Worm (Caenorhabditis elegans): ENCODE results near the gene ugt-44.

Gene ugt-44

ce11 chrIV:10498401-10498800 is 28.9 kb downstream of the ugt-44 start:
- TF ChIP-seq gmeb-1 (tag; optimal IDR thresholded peaks at IDR 0.05) = no peak
- no peak for TF ChIP-seq unc-62 (GFP tag; optimal IDR thresholded peaks at IDR 0.05)
- TF ChIP-seq zag-1 (tag; optimal IDR thresholded peaks at IDR 0.05) = no peak
- no peak for TF ChIP-seq nhr-11 (tag; optimal IDR thresholded peaks at IDR 0.05)
- TF ChIP-seq nhr-12 (tag; optimal IDR thresholded peaks at IDR 0.05) = no peak
- no peak for TF ChIP-seq lin-39 (tag; optimal IDR thresholded peaks at IDR 0.05)
- no peak for TF ChIP-seq elt-3 (tag; optimal IDR thresholded peaks at IDR 0.05)
- no peak for TF ChIP-seq nhr-77 (tag; optimal IDR thresholded peaks at IDR 0.05)
- TF ChIP-seq lin-11 (tag; optimal IDR thresholded peaks at IDR 0.05) = no peak
- no peak for TF ChIP-seq mbf-1 (tag; optimal IDR thresholded peaks at IDR 0.05)
- TF ChIP-seq alr-1 (tag; optimal IDR thresholded peaks at IDR 0.05) = no peak
- no peak for TF ChIP-seq nhr-25 (tag; optimal IDR thresholded peaks at IDR 0.05)
- TF ChIP-seq nhr-21 (tag; optimal IDR thresholded peaks at IDR 0.05) = no peak
- no peak for TF ChIP-seq C34F6.9 (tag; optimal IDR thresholded peaks at IDR 0.05)
- no peak for TF ChIP-seq sma-3 (GFP tag; optimal IDR thresholded peaks at IDR 0.05)
- TF ChIP-seq egl-27 (tag; optimal IDR thresholded peaks at IDR 0.05) = no peak

- TF ChIP-seq ceh-16 (tag; optimal IDR thresholded peaks at IDR 0.05) (no peak), ztf-1 (GFP tag; conservative IDR thresholded peaks at IDR 0.05) (no peak), dmd-4 (tag; optimal IDR thresholded peaks at IDR 0.05) (no peak), ztf-4 (tag; optimal IDR thresholded peaks at IDR 0.05) (peak; percentile 54), sma-3 (GFP tag; optimal IDR thresholded peaks at IDR 0.05) (no peak), blmp-1 (tag; optimal IDR thresholded peaks at IDR 0.05; ENCODE audit: insufficient read depth) (no peak), nhr-77 (tag; optimal IDR thresholded peaks at IDR 0.05) (no peak), nhr-25 (tag; optimal IDR thresholded peaks at IDR 0.05) (no peak), ceh-82 (tag; optimal IDR thresholded peaks at IDR 0.05) (no peak), nhr-23 (tag; optimal IDR thresholded peaks at IDR 0.05) (no peak), elt-1 (tag; optimal IDR thresholded peaks at IDR 0.05) (no peak), nhr-129 (tag; optimal IDR thresholded peaks at IDR 0.05) (peak; percentile 55), lsy-2 (tag; optimal IDR thresholded peaks at IDR 0.05) (peak in 1 of 2 experiments; percentile 64), unc-55 (GFP tag; optimal IDR thresholded peaks at IDR 0.05) (peak; percentile 94), peb-1 (tag; optimal IDR thresholded peaks at IDR 0.05) (no peak), mbf-1 (tag; optimal IDR thresholded peaks at IDR 0.05) (no peak), sem-4 (tag; optimal IDR thresholded peaks at IDR 0.05) (peak; percentile 31), F13H6.1 (tag; optimal IDR thresholded peaks at IDR 0.05) (peak; percentile 76), skn-1 (tag; optimal IDR thresholded peaks at IDR 0.05) (no peak), ztf-11 (tag; optimal IDR thresholded peaks at IDR 0.05) (no peak), elt-3 (tag; optimal IDR thresholded peaks at IDR 0.05) (no peak), sma-9 (GFP tag; optimal IDR thresholded peaks at IDR 0.05) (peak; percentile 51), sma-9 (tag; optimal IDR thresholded peaks at IDR 0.05) (no peak), lin-11 (tag; optimal IDR thresholded peaks at IDR 0.05) (peak; percentile 58), nhr-11 (tag; optimal IDR thresholded peaks at IDR 0.05) (no peak), mdl-1 (tag; optimal IDR thresholded peaks at IDR 0.05) (peak in 1 of 2 experiments; percentile 38), gmeb-1 (tag; optimal IDR thresholded peaks at IDR 0.05) (no peak), nhr-10 (tag; optimal IDR thresholded peaks at IDR 0.05) (no peak), lin-39 (tag; optimal IDR thresholded peaks at IDR 0.05) (no peak), crh-2 (tag; optimal IDR thresholded peaks at IDR 0.05) (peak; percentile 38), nhr-21 (tag; optimal IDR thresholded peaks at IDR 0.05) (peak; percentile 19), nhr-6 (tag; optimal IDR thresholded peaks at IDR 0.05) (no peak), fos-1 (tag; optimal IDR thresholded peaks at IDR 0.05) (peak; percentile 49), unc-62 (GFP tag; optimal IDR thresholded peaks at IDR 0.05) (no peak), nhr-237 (tag; optimal IDR thresholded peaks at IDR 0.05) (no peak), Y55F3AM.14 (GFP tag; optimal IDR thresholded peaks at IDR 0.05) (peak; percentile 19), nhr-12 (tag; optimal IDR thresholded peaks at IDR 0.05) (no peak), snpc-4 (tag; optimal IDR thresholded peaks at IDR 0.05) (no peak), lin-13 (GFP tag; optimal IDR thresholded peaks at IDR 0.05) (peak; percentile 38), ZK546.5 (tag; optimal IDR thresholded peaks at IDR 0.05) (no peak), ama-1 (optimal IDR thresholded peaks at IDR 0.05) (no peak), R02D3.7 (tag; optimal IDR thresholded peaks at IDR 0.05) (no peak), unc-39 (tag; optimal IDR thresholded peaks at IDR 0.05) (peak; percentile 48), C34F6.9 (tag; optimal IDR thresholded peaks at IDR 0.05) (peak; percentile 82), egl-27 (tag; optimal IDR thresholded peaks at IDR 0.05) (peak; percentile 8), aly-2 (tag; optimal IDR thresholded peaks at IDR 0.05) (no peak), mab-5 (tag; optimal IDR thresholded peaks at IDR 0.05) (no peak), alr-1 (tag; optimal IDR thresholded peaks at IDR 0.05) (no peak), zag-1 (tag; optimal IDR thresholded peaks at IDR 0.05) (peak; percentile 81)
Measured at ce11 chrIV:10499948-10500356, 30.4 kb downstream of the ugt-44 start.

Measured in whole organism, L2 larva.